Worm (Caenorhabditis elegans): Measurements from ENCODE around the gene ampd-1.

Gene ampd-1

ce11 chrII:5191766-5192165, 11.4 kb upstream of the ampd-1 start (continued):
- no peak for TF ChIP-seq ets-5 (GFP tag; IDR thresholded peaks at IDR 0.05)
- TF ChIP-seq unc-62 (GFP tag; optimal IDR thresholded peaks at IDR 0.05) = no peak
- TF ChIP-seq tbx-2 (tag; optimal IDR thresholded peaks at IDR 0.05) = no peak

ce11 chrII:5194066-5194465, 9.1 kb upstream of the ampd-1 start, which contains the start of gene msp-49:
msp-49 (plus strand) TSS chrII:5194366.
- no peak for TF ChIP-seq nhr-47 (tag; optimal IDR thresholded peaks at IDR 0.05)
- no peak for TF ChIP-seq efl-1 (optimal IDR thresholded peaks at IDR 0.05)
- TF ChIP-seq efl-1 (GFP tag; optimal IDR thresholded peaks at IDR 0.05 in 1 of 2) = no peak
- no peak for TF ChIP-seq nhr-237 (tag; optimal IDR thresholded peaks at IDR 0.05)
- TF ChIP-seq jun-1 (tag; optimal IDR thresholded peaks at IDR 0.05) = no peak
- TF ChIP-seq mep-1 (tag; optimal IDR thresholded peaks at IDR 0.05) = no peak
- no peak for TF ChIP-seq hlh-4 (tag; optimal IDR thresholded peaks at IDR 0.05)
- no peak for TF ChIP-seq lin-39 (tag; optimal IDR thresholded peaks at IDR 0.05)
- TF ChIP-seq xbp-1 (tag; optimal IDR thresholded peaks at IDR 0.05) = no peak
- no peak for TF ChIP-seq vab-15 (tag; optimal IDR thresholded peaks at IDR 0.05)
- TF ChIP-seq lir-3 (tag; optimal IDR thresholded peaks at IDR 0.05; ENCODE audit: poor library complexity) = no peak
- no peak for TF ChIP-seq sptf-1 (tag; optimal IDR thresholded peaks at IDR 0.05)
- TF ChIP-seq ama-1 (optimal IDR thresholded peaks at IDR 0.05) = no peak
- no peak for TF ChIP-seq dpl-1 (GFP tag; optimal IDR thresholded peaks at IDR 0.05)
- no peak for TF ChIP-seq irx-1 (tag; optimal IDR thresholded peaks at IDR 0.05)
- TF ChIP-seq ztf-11 (tag; optimal IDR thresholded peaks at IDR 0.05) = no peak
- TF ChIP-seq hpl-2 (GFP tag; optimal IDR thresholded peaks at IDR 0.05) = no peak
- no peak for TF ChIP-seq ceh-63 (GFP tag; optimal IDR thresholded peaks at IDR 0.05)

- TF ChIP-seq nhr-28 (tag; optimal IDR thresholded peaks at IDR 0.05) (no peak), F16B12.6 (tag; optimal IDR thresholded peaks at IDR 0.05) (no peak), skn-1 (tag; optimal IDR thresholded peaks at IDR 0.05) (no peak), blmp-1 (tag; optimal IDR thresholded peaks at IDR 0.05) (no peak), ceh-8 (GFP tag; optimal IDR thresholded peaks at IDR 0.05) (no peak), irx-1 (tag; optimal IDR thresholded peaks at IDR 0.05) (no peak), pqm-1 (tag; optimal IDR thresholded peaks at IDR 0.05) (no peak), unc-98 (GFP tag; IDR thresholded peaks at IDR 0.05) (no peak), sptf-1 (tag; optimal IDR thresholded peaks at IDR 0.05) (no peak), aly-2 (tag; optimal IDR thresholded peaks at IDR 0.05) (no peak)
Measured at ce11 chrII:5195504-5195903, 7.6 kb upstream of the ampd-1 start, which contains the start of gene C34F11.5. C34F11.5 (plus strand) TSS chrII:5195804.

- no peak for TF ChIP-seq mdl-1 (tag; optimal IDR thresholded peaks at IDR 0.05)
- TF ChIP-seq hlh-4 (tag; optimal IDR thresholded peaks at IDR 0.05) = no peak
- no peak for TF ChIP-seq sptf-1 (tag; optimal IDR thresholded peaks at IDR 0.05)
- no peak for TF ChIP-seq swsn-7 (tag; optimal IDR thresholded peaks at IDR 0.05)
- TF ChIP-seq ztf-4 (tag; optimal IDR thresholded peaks at IDR 0.05) = no peak
- TF ChIP-seq tlp-1 (tag; optimal IDR thresholded peaks at IDR 0.05) = no peak
- no peak for TF ChIP-seq nhr-237 (tag; optimal IDR thresholded peaks at IDR 0.05)
- no peak for TF ChIP-seq sup-37 (GFP tag; optimal IDR thresholded peaks at IDR 0.05)
- no peak for TF ChIP-seq dpl-1 (GFP tag; optimal IDR thresholded peaks at IDR 0.05)
- no peak for TF ChIP-seq C04F5.9 (tag; optimal IDR thresholded peaks at IDR 0.05)
- TF ChIP-seq snu-23 (GFP tag; optimal IDR thresholded peaks at IDR 0.05) = no peak
- no peak for TF ChIP-seq egl-27 (tag; optimal IDR thresholded peaks at IDR 0.05)
- TF ChIP-seq nhr-20 (tag; optimal IDR thresholded peaks at IDR 0.05) = no peak
- TF ChIP-seq fos-1 (tag; optimal IDR thresholded peaks at IDR 0.05) = no peak
- no peak for TF ChIP-seq isw-1 (GFP tag; IDR thresholded peaks at IDR 0.05)
Measured at ce11 chrII:5199497-5199896, 3.6 kb upstream of the ampd-1 start, which contains the start of gene msp-50. msp-50 (plus strand) TSS chrII:5199797.
